Worm (Caenorhabditis elegans) whole organism, L1 larva: Measurements from ENCODE around the gene irld-6.

ENCODE experiments used
- C04F5.9 ChIP-seq: sonication (generic microtip); optimal IDR thresholded peaks from 2 replicates; lab custom pipeline; 2016; ENCODE audit warnings: missing genetic modification characterization, missing compliant biosample characterization
- C16A3.4 ChIP-seq: fragments of 150-350 bp; optimal IDR thresholded peaks from 2 replicates; lab custom pipeline; 2014; ENCODE audit warnings: missing biosample characterization, missing genetic modification characterization
- C34B4.2 ChIP-seq: sonication (generic microtip); optimal IDR thresholded peaks from 2 replicates; lab custom pipeline; 2017; ENCODE audit warnings: mild to moderate bottlenecking, missing genetic modification characterization, missing compliant biosample characterization
- Y116A8C.19 ChIP-seq: sonication (generic microtip); optimal IDR thresholded peaks from 2 replicates; lab custom pipeline; 2016; ENCODE audit warnings: missing compliant biosample characterization, missing genetic modification characterization, borderline replicate concordance
- ama-1 ChIP-seq: fragments of 150-350 bp; optimal IDR thresholded peaks from 2 replicates; lab custom pipeline; 2014
- blmp-1 ChIP-seq: fragments of 150-350 bp; optimal IDR thresholded peaks from 2 replicates; lab custom pipeline; 2014; ENCODE audit warnings: missing biosample characterization, missing genetic modification characterization
- ceh-8 ChIP-seq: fragments of 200-800 bp; sonication (Bioruptor generic); optimal IDR thresholded peaks from 2 replicates; lab custom pipeline; 2018; ENCODE audit warnings: mild to moderate bottlenecking, missing genetic modification characterization, moderate library complexity, missing compliant biosample characterization
- ceh-82 ChIP-seq, 3 experiments: fragments of 150-350 bp in 1 of 3; sonication (generic microtip) in 2 of 3; optimal IDR thresholded peaks; 2 replicates each; lab custom pipeline; 2014 to 2017; ENCODE audit warnings: missing biosample characterization in 3 of 3, missing genetic modification characterization in 3 of 3
- ceh-88 ChIP-seq: fragments of 200-800 bp; sonication (Bioruptor generic); IDR thresholded peaks from 2 replicates; pipeline ENCODE4 v1.3.6; 2022; ENCODE audit warnings: missing genetic modification characterization, missing compliant biosample characterization
- ces-1 ChIP-seq: fragments of 150-350 bp; optimal IDR thresholded peaks from 2 replicates; lab custom pipeline; 2014; ENCODE audit warnings: missing biosample characterization, missing genetic modification reagents, missing genetic modification characterization
- dpl-1 ChIP-seq, 3 experiments: fragments of 150-350 bp in 2 of 3; sonication (generic microtip) in 1 of 3; optimal IDR thresholded peaks; 2 replicates each; lab custom pipeline; 2014 to 2017; ENCODE audit warnings: missing biosample characterization in 3 of 3, missing genetic modification characterization in 3 of 3, missing genetic modification reagents in 3 of 3
- dsc-1 ChIP-seq: sonication (generic microtip); optimal IDR thresholded peaks from 2 replicates; lab custom pipeline; 2016; ENCODE audit warnings: mild to moderate bottlenecking, missing genetic modification characterization, missing compliant biosample characterization
- efl-1 ChIP-seq, 4 experiments: fragments of 150-350 bp; optimal IDR thresholded peaks in 3 of 4; peaks in 1 of 4; 1 replicate in 1 of 4; 2 replicates in 3 of 4; lab custom pipeline; 2014; ENCODE audit warnings: missing biosample characterization in 2 of 4, missing genetic modification characterization in 2 of 4, missing genetic modification reagents in 2 of 4
- egl-13 ChIP-seq: sonication (generic microtip); optimal IDR thresholded peaks from 2 replicates; lab custom pipeline; 2016; ENCODE audit warnings: missing genotype, missing genetic modification reagents, missing genetic modification characterization, missing compliant biosample characterization
- elt-2 ChIP-seq: sonication (generic microtip); optimal IDR thresholded peaks from 2 replicates; lab custom pipeline; 2016; ENCODE audit warnings: missing genetic modification characterization, mild to moderate bottlenecking, inconsistent platforms, missing compliant biosample characterization, missing genetic modification reagents
- ets-5 ChIP-seq: fragments of 200-800 bp; sonication (Bioruptor generic); IDR thresholded peaks from 2 replicates; pipeline ENCODE4 v1.3.6; 2022; ENCODE audit warnings: missing genetic modification characterization, missing compliant biosample characterization
- fkh-10 ChIP-seq: sonication (generic microtip); optimal IDR thresholded peaks from 2 replicates; lab custom pipeline; 2017; ENCODE audit warnings: missing biosample characterization, missing genetic modification reagents, missing genetic modification characterization
- fkh-8 ChIP-seq: sonication (generic microtip); optimal IDR thresholded peaks from 2 replicates; lab custom pipeline; 2016; ENCODE audit warnings: mild to moderate bottlenecking, missing genetic modification characterization, missing compliant biosample characterization
- fos-1 ChIP-seq: fragments of 150-350 bp; optimal IDR thresholded peaks from 2 replicates; lab custom pipeline; 2014; ENCODE audit warnings: missing biosample characterization, missing genetic modification characterization
- hlh-17 ChIP-seq: fragments of 200-800 bp; sonication (Bioruptor generic); optimal IDR thresholded peaks from 2 replicates; lab custom pipeline; 2018; ENCODE audit warnings: missing genetic modification characterization, mild to moderate bottlenecking, missing compliant biosample characterization, moderate library complexity, borderline replicate concordance
- hlh-4 ChIP-seq: sonication (generic microtip); optimal IDR thresholded peaks from 2 replicates; lab custom pipeline; 2016; ENCODE audit warnings: mild to moderate bottlenecking, missing genetic modification characterization, missing compliant biosample characterization
- irx-1 ChIP-seq: sonication (generic microtip); optimal IDR thresholded peaks from 2 replicates; lab custom pipeline; 2016; ENCODE audit warnings: missing genetic modification characterization, missing compliant biosample characterization
- isw-1 ChIP-seq: fragments of 200-800 bp; sonication (Bioruptor generic); IDR thresholded peaks from 2 replicates; pipeline ENCODE4 v1.3.6; 2022; ENCODE audit warnings: missing genetic modification characterization, missing compliant biosample characterization
- jun-1 ChIP-seq: fragments of 150-350 bp; optimal IDR thresholded peaks from 2 replicates; lab custom pipeline; 2014; ENCODE audit warnings: missing biosample characterization, missing genetic modification reagents, missing genetic modification characterization
- lin-13 ChIP-seq: fragments of 150-350 bp; optimal IDR thresholded peaks from 2 replicates; lab custom pipeline; 2014; ENCODE audit warnings: missing biosample characterization, missing genetic modification reagents, missing genetic modification characterization
- lin-14 ChIP-seq: fragments of 200-800 bp; sonication (Bioruptor generic); optimal IDR thresholded peaks from 2 replicates; lab custom pipeline; 2018; ENCODE audit warnings: mild to moderate bottlenecking, missing genetic modification characterization, moderate library complexity, missing compliant biosample characterization
- lin-15B ChIP-seq: fragments of 150-350 bp; sonication (generic microtip); optimal IDR thresholded peaks from 3 replicates; lab custom pipeline; 2014; ENCODE audit warnings: missing biosample characterization, missing genetic modification characterization
- lin-35 ChIP-seq, 2 experiments: fragments of 150-350 bp; optimal IDR thresholded peaks; 2 replicates each; lab custom pipeline; 2014; ENCODE audit warnings: missing biosample characterization in 2 of 2, missing genetic modification characterization in 2 of 2, missing genetic modification reagents in 2 of 2
- lsy-2 ChIP-seq, 2 experiments: fragments of 150-350 bp; optimal IDR thresholded peaks; 2 replicates each; lab custom pipeline; 2014; ENCODE audit warnings: missing biosample characterization in 2 of 2, missing genetic modification characterization in 2 of 2
- mdl-1 ChIP-seq, 2 experiments: fragments of 150-350 bp; optimal IDR thresholded peaks; 2 replicates each; lab custom pipeline; 2014 to 2017; ENCODE audit warnings: missing biosample characterization in 2 of 2, missing genetic modification characterization in 2 of 2, inconsistent platforms in 1 of 2
- mef-2 ChIP-seq: fragments of 150-350 bp; optimal IDR thresholded peaks from 2 replicates; lab custom pipeline; 2014; ENCODE audit warnings: missing biosample characterization, missing genetic modification characterization
- mep-1 ChIP-seq: fragments of 150-350 bp; optimal IDR thresholded peaks from 2 replicates; lab custom pipeline; 2014; ENCODE audit warnings: missing biosample characterization, missing genetic modification characterization
- nhr-11 ChIP-seq: fragments of 150-350 bp; optimal IDR thresholded peaks from 2 replicates; lab custom pipeline; 2014; ENCODE audit warnings: missing biosample characterization, missing genetic modification characterization
- nhr-12 ChIP-seq: sonication (generic microtip); optimal IDR thresholded peaks from 2 replicates; lab custom pipeline; 2017; ENCODE audit warnings: missing biosample characterization, missing genetic modification characterization
- nhr-19 ChIP-seq: fragments of 200-800 bp; sonication (Bioruptor generic); conservative IDR thresholded peaks from 2 replicates; pipeline ENCODE4 v1.3.6; 2022; ENCODE audit warnings: missing genetic modification characterization, missing compliant biosample characterization
- nhr-20 ChIP-seq: sonication (generic microtip); optimal IDR thresholded peaks from 2 replicates; lab custom pipeline; 2016; ENCODE audit warnings: mild to moderate bottlenecking, missing genetic modification characterization, missing compliant biosample characterization
- nhr-237 ChIP-seq: fragments of 150-350 bp; optimal IDR thresholded peaks from 2 replicates; lab custom pipeline; 2014; ENCODE audit warnings: missing biosample characterization, missing genetic modification characterization
- nhr-47 ChIP-seq: sonication (generic microtip); optimal IDR thresholded peaks from 2 replicates; lab custom pipeline; 2016; ENCODE audit warnings: mild to moderate bottlenecking, missing genetic modification characterization, moderate library complexity, missing compliant biosample characterization
- nhr-76 ChIP-seq: sonication (generic microtip); optimal IDR thresholded peaks from 2 replicates; lab custom pipeline; 2017; ENCODE audit warnings: missing biosample characterization, missing genetic modification characterization
- nhr-77 ChIP-seq: fragments of 150-350 bp; optimal IDR thresholded peaks from 2 replicates; lab custom pipeline; 2014; ENCODE audit warnings: missing biosample characterization, missing genetic modification characterization
- nhr-84 ChIP-seq: sonication (generic microtip); optimal IDR thresholded peaks from 2 replicates; lab custom pipeline; 2017; ENCODE audit warnings: missing biosample characterization, missing genetic modification characterization
- nhr-85 ChIP-seq: sonication (generic microtip); peaks from one replicate; lab custom pipeline; 2016; ENCODE audit warnings: missing genetic modification characterization, inconsistent platforms, missing compliant biosample characterization
- pax-3 ChIP-seq: fragments of 200-800 bp; sonication (Bioruptor generic); optimal IDR thresholded peaks from 2 replicates; lab custom pipeline; 2018; ENCODE audit warnings: mild to moderate bottlenecking, missing genetic modification characterization, moderate library complexity, missing compliant biosample characterization
- pqm-1 ChIP-seq: sonication (generic microtip); optimal IDR thresholded peaks from 3 replicates; lab custom pipeline; 2017; ENCODE audit warnings: missing biosample characterization, missing genetic modification characterization
- snpc-4 ChIP-seq: fragments of 150-350 bp; optimal IDR thresholded peaks from 2 replicates; lab custom pipeline; 2014; ENCODE audit warnings: missing biosample characterization, missing genetic modification characterization
- snu-23 ChIP-seq: sonication (generic microtip); optimal IDR thresholded peaks from 2 replicates; lab custom pipeline; 2016; ENCODE audit warnings: missing genetic modification characterization, missing compliant biosample characterization
- sptf-1 ChIP-seq: fragments of 150-350 bp; optimal IDR thresholded peaks from 2 replicates; lab custom pipeline; 2014; ENCODE audit warnings: missing biosample characterization, missing genetic modification characterization
- sup-37 ChIP-seq: fragments of 200-800 bp; sonication (Bioruptor generic); optimal IDR thresholded peaks from 2 replicates; lab custom pipeline; 2018; ENCODE audit warnings: mild to moderate bottlenecking, missing genetic modification characterization, missing compliant biosample characterization
- tlp-1 ChIP-seq: fragments of 150-350 bp; optimal IDR thresholded peaks from 2 replicates; lab custom pipeline; 2014; ENCODE audit warnings: missing biosample characterization, missing genetic modification characterization
- unc-30 ChIP-seq: sonication (generic microtip); optimal IDR thresholded peaks from 2 replicates; lab custom pipeline; 2017; ENCODE audit warnings: missing biosample characterization, missing genetic modification characterization
- unc-62 ChIP-seq: fragments of 150-350 bp; optimal IDR thresholded peaks from 2 replicates; lab custom pipeline; 2014; ENCODE audit warnings: missing biosample characterization, missing genetic modification reagents, missing genetic modification characterization
- vab-15 ChIP-seq: sonication (generic microtip); optimal IDR thresholded peaks from 2 replicates; lab custom pipeline; 2017; ENCODE audit warnings: missing genotype, mild to moderate bottlenecking, missing genetic modification characterization, missing compliant biosample characterization
- zag-1 ChIP-seq: fragments of 150-350 bp; optimal IDR thresholded peaks from 2 replicates; lab custom pipeline; 2014; ENCODE audit warnings: missing biosample characterization, missing genetic modification characterization
- zip-4 ChIP-seq: fragments of 200-800 bp; sonication (Bioruptor generic); optimal IDR thresholded peaks from 2 replicates; lab custom pipeline; 2018; ENCODE audit warnings: mild to moderate bottlenecking, missing genetic modification characterization, moderate library complexity, missing compliant biosample characterization

irld-6 gene

ce11 chrV:10727651-10728050 is 28.9 kb downstream of the irld-6 start (continued):
- TF ChIP-seq snpc-4 (no peak), blmp-1 (peak; percentile 57), nhr-11 (tag; lab: Kevin White, UChicago) (peak; percentile 45), hlh-17 (GFP tag; lab: Kevin White, UChicago) (no peak), fkh-8 (tag; lab: Kevin White, UChicago) (no peak), ceh-88 (GFP tag; lab: Robert Waterston, UW) (no peak), lin-13 (GFP tag; lab: Kevin White, UChicago) (no peak), C04F5.9 (no peak), hlh-4 (tag; lab: Kevin White, UChicago) (no peak), pqm-1 (no peak), lsy-2 (tag; optimal IDR thresholded peaks at IDR 0.05; lab: Kevin White, UChicago) (peak in 1 of 2 experiments; percentile 26), efl-1 (optimal IDR thresholded peaks at IDR 0.05; lab: Kevin White, UChicago) (peak in 1 of 2 experiments; percentile 2), efl-1 (GFP tag; optimal IDR thresholded peaks at IDR 0.05 in 1 of 2; lab: Kevin White, UChicago) (peak in 1 of 2 experiments; percentile 76), fkh-10 (no peak), pax-3 (tag; lab: Kevin White, UChicago) (no peak), nhr-19 (GFP tag; lab: Robert Waterston, UW) (peak; percentile 66), ama-1 (lab: Kevin White, UChicago) (no peak), nhr-77 (no peak), irx-1 (tag; lab: Kevin White, UChicago) (no peak), lin-35 (GFP tag; optimal IDR thresholded peaks at IDR 0.05; lab: Kevin White, UChicago) (peak in 1 of 2 experiments; percentile 6), egl-13 (tag; lab: Kevin White, UChicago) (no peak), ets-5 (GFP tag; lab: Robert Waterston, UW) (no peak), vab-15 (no peak), sptf-1 (tag; lab: Kevin White, UChicago) (no peak), lin-15B (tag; lab: Kevin White, UChicago) (no peak), dsc-1 (tag; lab: Kevin White, UChicago) (no peak), isw-1 (GFP tag; lab: Robert Waterston, UW) (no peak), lin-14 (GFP tag; lab: Kevin White, UChicago) (peak; percentile 86), mep-1 (tag; lab: Kevin White, UChicago) (no peak), mef-2 (tag; lab: Kevin White, UChicago) (no peak), C34B4.2 (tag; lab: Kevin White, UChicago) (no peak), nhr-85 (tag; lab: Kevin White, UChicago) (no peak), mdl-1 (tag; optimal IDR thresholded peaks at IDR 0.05; lab: Kevin White, UChicago) (peak in 1 of 2 experiments; percentile 8), zag-1 (tag; lab: Kevin White, UChicago) (no peak), nhr-47 (tag; lab: Kevin White, UChicago) (no peak), nhr-84 (tag; lab: Kevin White, UChicago) (no peak), elt-2 (tag; lab: Kevin White, UChicago) (no peak), nhr-76 (tag; lab: Kevin White, UChicago) (no peak), fos-1 (no peak), ceh-8 (GFP tag; lab: Kevin White, UChicago) (no peak), nhr-237 (no peak), nhr-12 (tag; lab: Kevin White, UChicago) (no peak), dpl-1 (GFP tag; optimal IDR thresholded peaks at IDR 0.05; lab: Kevin White, UChicago) (no peak), ceh-82 (tag; optimal IDR thresholded peaks at IDR 0.05; lab: Kevin White, UChicago) (no peak), ces-1 (GFP tag; lab: Kevin White, UChicago) (no peak), sup-37 (no peak), jun-1 (tag; lab: Kevin White, UChicago) (no peak), zip-4 (GFP tag; lab: Kevin White, UChicago) (no peak), Y116A8C.19 (no peak), unc-30 (tag; lab: Kevin White, UChicago) (no peak), snu-23 (GFP tag; lab: Kevin White, UChicago) (peak; percentile 38), tlp-1 (tag; lab: Kevin White, UChicago) (no peak), nhr-20 (tag; lab: Kevin White, UChicago) (peak; percentile 52), C16A3.4 (tag; lab: Kevin White, UChicago) (peak; percentile 12), unc-62 (GFP tag; lab: Kevin White, UChicago) (no peak)
